Worm (Caenorhabditis elegans): ENCODE measurements around the gene daf-14.

daf-14 gene

DNA sequence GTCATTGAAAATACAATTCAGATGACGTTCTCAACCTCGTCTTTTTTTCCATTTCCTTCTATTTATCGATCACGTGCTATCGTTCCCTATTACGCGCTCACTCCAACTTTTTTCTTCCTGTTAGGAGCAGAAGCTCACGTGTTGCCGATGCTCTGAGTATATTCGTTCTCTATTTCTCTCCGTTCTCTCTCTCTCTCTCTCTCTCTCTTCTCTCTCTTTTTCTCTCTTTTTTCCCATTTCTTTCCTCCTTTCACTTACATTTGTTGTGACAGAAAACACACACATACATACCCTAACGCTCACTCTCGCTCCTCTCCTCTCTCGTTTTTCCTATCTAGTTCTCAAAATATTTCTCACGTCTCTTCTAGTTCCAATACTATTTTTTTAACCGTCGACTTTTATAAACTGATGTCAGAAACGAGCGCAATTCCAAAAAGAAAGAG is 1.9 kb downstream of the daf-14 start (continued):
- TF ChIP-seq hlh-26 (GFP tag; conservative IDR thresholded peaks at IDR 0.05) (no peak), nfya-2 (GFP tag; IDR thresholded peaks at IDR 0.05) (no peak), lin-35 (GFP tag; optimal IDR thresholded peaks at IDR 0.05) (peak in 2 of 3 experiments; percentile 32 to 80), ztf-25 (GFP tag; IDR thresholded peaks at IDR 0.05) (no peak), K12H6.12 (tag; optimal IDR thresholded peaks at IDR 0.05) (peak; percentile 93), sdz-38 (tag; optimal IDR thresholded peaks at IDR 0.05) (no peak), sea-2 (GFP tag; IDR thresholded peaks at IDR 0.05) (no peak), somi-1 (GFP tag; optimal IDR thresholded peaks at IDR 0.05) (peak; percentile 84), nfya-1 (tag; optimal IDR thresholded peaks at IDR 0.05; ENCODE audit: borderline replicate concordance, insufficient read depth) (no peak), snpc-4 (GFP tag; optimal IDR thresholded peaks at IDR 0.05) (peak; percentile 63), snpc-4 (tag; optimal IDR thresholded peaks at IDR 0.05) (peak in 2 of 4 experiments; percentile 55 to 56), pbrm-1 (GFP tag; IDR thresholded peaks at IDR 0.05) (peak; percentile 81), mes-4 (tag; optimal IDR thresholded peaks at IDR 0.05) (no peak), B0035.1 (tag; optimal IDR thresholded peaks at IDR 0.05) (peak; percentile 26), attf-5 (GFP tag; optimal IDR thresholded peaks at IDR 0.05) (peak; percentile 93), snpc-1.1 (tag; optimal IDR thresholded peaks at IDR 0.05; ENCODE audit: insufficient read depth) (no peak), aptf-2 (GFP tag; conservative IDR thresholded peaks at IDR 0.05) (no peak), madf-6 (GFP tag; IDR thresholded peaks at IDR 0.05) (peak; percentile 12; the same call in 1 of the 2 replicates), snpc-3.4 (tag; optimal IDR thresholded peaks at IDR 0.05) (no peak), sptf-2 (GFP tag; optimal IDR thresholded peaks at IDR 0.05) (no peak), unc-130 (GFP tag; optimal IDR thresholded peaks at IDR 0.05) (no peak), ztf-28 (GFP tag; IDR thresholded peaks at IDR 0.05) (no peak), akir-1 (GFP tag; optimal IDR thresholded peaks at IDR 0.05) (no peak), F49E8.2 (tag; optimal IDR thresholded peaks at IDR 0.05; ENCODE audit: insufficient read depth) (no peak), ceh-91 (GFP tag; IDR thresholded peaks at IDR 0.05) (no peak), zim-3 (tag; optimal IDR thresholded peaks at IDR 0.05) (no peak), madf-10 (tag; optimal IDR thresholded peaks at IDR 0.05) (peak; percentile 60), lsy-27 (tag; optimal IDR thresholded peaks at IDR 0.05; ENCODE audit: borderline replicate concordance, insufficient read depth) (no peak), nhr-27 (tag; optimal IDR thresholded peaks at IDR 0.05) (no peak), Y53G8AR.9 (GFP tag; conservative IDR thresholded peaks at IDR 0.05) (peak; percentile 71), F57A8.1 (GFP tag; optimal IDR thresholded peaks at IDR 0.05) (no peak), gei-17 (GFP tag; optimal IDR thresholded peaks at IDR 0.05) (peak; percentile 49), hmg-1.2 (GFP tag; IDR thresholded peaks at IDR 0.05) (peak; percentile 84), B0261.1 (tag; optimal IDR thresholded peaks at IDR 0.05) (no peak), hlh-12 (tag; optimal IDR thresholded peaks at IDR 0.05) (no peak), ama-1 (optimal IDR thresholded peaks at IDR 0.05) (no peak), ama-1 (GFP tag; optimal IDR thresholded peaks at IDR 0.05) (no peak), F55B11.4 (tag; optimal IDR thresholded peaks at IDR 0.05; ENCODE audit: borderline replicate concordance, insufficient read depth) (no peak), mel-28 (tag; optimal IDR thresholded peaks at IDR 0.05; ENCODE audit: borderline replicate concordance) (no peak), chd-7 (tag; optimal IDR thresholded peaks at IDR 0.05) (peak; percentile 89), ceh-27 (GFP tag; optimal IDR thresholded peaks at IDR 0.05) (peak; percentile 72), rpc-1 (optimal IDR thresholded peaks at IDR 0.05) (no peak), rpc-1 (tag; optimal IDR thresholded peaks at IDR 0.05) (no peak), unc-62 (GFP tag; optimal IDR thresholded peaks at IDR 0.05) (peak; percentile 41), lir-1 (GFP tag; conservative IDR thresholded peaks at IDR 0.05) (peak; percentile 59; the same call in 1 of the 2 replicates), let-607 (tag; optimal IDR thresholded peaks at IDR 0.05) (peak; percentile 65 to 75), hmg-20 (GFP tag; IDR thresholded peaks at IDR 0.05) (no peak), madf-3 (GFP tag; IDR thresholded peaks at IDR 0.05) (no peak)

Measured in whole organism, young adult.